Fruit fly (Drosophila melanogaster): ENCODE results near the gene Elo68beta.

DNA sequence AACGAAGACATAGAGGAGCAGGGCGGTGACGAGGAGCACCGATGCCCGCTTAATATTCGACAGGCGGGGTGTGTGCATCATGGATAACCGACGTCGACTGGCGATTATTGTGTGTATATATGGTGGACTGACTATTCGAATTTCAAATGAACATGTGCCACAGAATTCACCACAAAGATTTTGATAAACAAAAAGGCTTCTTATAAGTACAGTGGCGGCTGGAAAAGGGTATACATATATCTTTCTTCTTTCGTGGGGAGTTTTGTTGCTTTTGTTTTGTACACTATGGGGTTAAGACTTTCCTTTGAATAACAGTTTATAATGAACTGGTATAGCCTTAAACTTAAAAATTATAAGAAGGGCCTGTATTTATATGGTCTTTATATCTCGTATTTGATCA, 31.7 kb downstream of the Elo68beta start, which contains the start of gene CG6310:
- TF ChIP-seq Ets98B (GFP tag; IDR thresholded peaks at IDR 0.05) (no peak), EcR (GFP tag; optimal IDR thresholded peaks at IDR 0.05) (no peak), Pif1A (GFP tag; optimal IDR thresholded peaks at IDR 0.05) (no peak), CG9948 (tag; optimal IDR thresholded peaks at IDR 0.05) (no peak)
